Fruit fly (Drosophila melanogaster) whole organism, pupa: ENCODE results near the gene SIFaR.

Experiments used
- CG8301 ChIP-seq: fragments of 200-800 bp; sonication (Bioruptor generic); optimal IDR thresholded peaks from 2 replicates; lab custom pipeline; 2018; ENCODE audit warnings: missing biosample characterization, mild to moderate bottlenecking, missing genetic modification characterization
- CG9948 ChIP-seq: fragments of 200-800 bp; sonication (Bioruptor generic); optimal IDR thresholded peaks from 2 replicates; lab custom pipeline; 2018; ENCODE audit warnings: missing biosample characterization, mild to moderate bottlenecking, missing genetic modification characterization, moderate library complexity
- Ets98B ChIP-seq: fragments of 200-800 bp; sonication (Bioruptor generic); IDR thresholded peaks from 2 replicates; pipeline ENCODE4 v1.3.6; 2022; ENCODE audit warnings: missing biosample characterization, missing genetic modification characterization
- Snoo ChIP-seq: fragments of 200-800 bp; sonication (Bioruptor generic); optimal IDR thresholded peaks from 3 replicates; lab custom pipeline; 2017; ENCODE audit warnings: missing biosample characterization, mild to moderate bottlenecking, missing genetic modification characterization, inconsistent platforms

DNA sequence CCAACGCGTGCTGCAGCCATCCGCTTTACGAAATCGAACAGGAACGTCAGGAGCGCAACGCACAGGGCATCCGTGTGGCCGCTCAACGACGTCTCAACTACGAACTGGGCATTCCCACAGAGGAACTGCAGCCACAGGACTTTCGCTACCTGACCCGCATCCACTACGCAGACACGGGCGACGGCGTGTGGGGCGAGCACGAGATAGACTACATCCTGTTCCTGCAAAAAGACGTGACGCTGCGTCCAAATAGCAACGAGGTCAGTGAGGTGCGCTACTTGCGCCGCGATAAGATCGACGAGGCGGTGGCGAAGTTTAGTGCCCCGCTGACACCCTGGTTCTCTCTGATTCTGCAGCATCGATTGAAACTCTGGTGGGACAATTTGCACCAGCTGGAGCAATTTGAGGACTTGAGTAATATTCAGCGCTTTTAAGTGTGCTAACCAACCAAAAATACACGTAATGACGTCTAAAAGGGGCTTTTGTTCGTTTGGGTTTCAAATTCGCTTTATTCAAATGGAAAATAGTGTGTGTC, 23.1 kb downstream of the SIFaR start:
- TF ChIP-seq Ets98B (GFP tag; lab: Robert Waterston, UW) (no peak), Snoo (no peak), CG9948 (tag; lab: Kevin White, UChicago) (no peak), CG8301 (no peak)
